Fruit fly (Drosophila melanogaster) whole organism, wandering third instar larva: ENCODE results near the gene Pxn.
A peak's percentile ranks its signal among the peaks of the same experiment; 100 is the strongest.

Experiments used
- Sp1 ChIP-seq: fragments of 200-800 bp; sonication (Bioruptor generic); optimal IDR thresholded peaks from 3 replicates; lab custom pipeline; 2019; ENCODE audit warnings: missing biosample characterization, mild to moderate bottlenecking, missing genetic modification characterization, moderate library complexity
- fru ChIP-seq: fragments of 200-800 bp; sonication (Bioruptor generic); optimal IDR thresholded peaks from 3 replicates; lab custom pipeline; 2016; ENCODE audit warnings: missing biosample characterization, mild to moderate bottlenecking, missing genetic modification characterization
- pan ChIP-seq: fragments of >200 bp; optimal IDR thresholded peaks from 2 replicates; lab custom pipeline; 2017
- woc ChIP-seq: sonication (Bioruptor generic); optimal IDR thresholded peaks from 2 replicates; lab custom pipeline; 2016; ENCODE audit warnings: missing biosample characterization, mild to moderate bottlenecking, missing genetic modification characterization

dm6 chr3L:2586804-2587561 lies 42.9 kb downstream of the Pxn start, which contains the start of gene RpL8:
- TF ChIP-seq woc: peak; percentile 60
- TF ChIP-seq pan: no peak
- peak; percentile 49 for TF ChIP-seq fru (GFP tag; lab: Kevin White, UChicago)
- peak; percentile 85 for TF ChIP-seq Sp1 (GFP tag; lab: Kevin White, UChicago)
